Fruit fly (Drosophila melanogaster): ENCODE data around the gene pira.

Gene pira

DNA sequence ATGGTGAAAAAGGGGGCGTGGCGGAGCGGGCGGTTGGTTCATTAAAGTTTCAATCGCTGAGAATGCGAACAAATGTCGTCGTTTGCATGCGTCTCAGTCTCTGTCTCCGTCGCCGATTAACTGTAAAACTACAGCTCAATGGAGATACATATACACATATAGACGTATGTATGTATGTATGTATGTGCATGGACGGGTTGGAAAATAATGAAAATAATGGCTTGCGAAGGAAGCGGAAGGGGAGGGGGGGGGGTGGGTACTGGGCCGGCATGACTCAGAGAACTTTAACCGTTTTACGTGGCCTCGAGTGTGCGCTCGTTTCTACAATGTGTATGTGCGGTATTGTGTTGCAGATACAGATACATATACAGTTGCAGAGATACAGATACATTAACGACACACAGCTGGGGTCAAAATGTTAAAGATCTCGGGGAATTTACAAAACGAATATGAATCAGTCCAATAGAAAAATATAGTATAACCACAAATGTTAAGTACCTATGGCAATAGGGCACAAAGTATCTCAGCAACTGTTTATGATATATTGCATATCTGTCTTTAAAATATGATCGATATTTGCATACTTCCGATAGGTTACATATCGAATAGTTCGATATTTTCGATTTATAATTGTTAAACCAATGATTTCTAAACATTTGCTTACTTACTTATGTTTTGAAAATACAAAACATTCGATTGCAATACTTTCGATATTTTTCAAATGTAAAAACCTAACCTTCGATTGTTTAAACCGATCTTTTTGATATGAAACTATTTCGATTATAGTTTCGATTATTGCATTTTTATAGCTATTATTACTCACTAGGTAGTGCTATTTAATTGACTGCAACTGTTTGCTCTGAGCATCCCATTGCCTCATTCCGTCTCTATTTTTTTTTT lies 38.9 kb downstream of the pira start (continued):
- peak; percentile 47 for TF ChIP-seq CG6276 (GFP tag; optimal IDR thresholded peaks at IDR 0.05)
- no peak for TF ChIP-seq Ets21C (GFP tag; optimal IDR thresholded peaks at IDR 0.05)
- peak; percentile 16 for TF ChIP-seq CG10669 (GFP tag; optimal IDR thresholded peaks at IDR 0.05)
- no peak for TF ChIP-seq CG11294 (GFP tag; IDR thresholded peaks at IDR 0.05)
- TF ChIP-seq cyc (GFP tag; optimal IDR thresholded peaks at IDR 0.05): peak; percentile 22
- peak; percentile 30 for TF ChIP-seq CG3032 (tag; optimal IDR thresholded peaks at IDR 0.05)
- peak; percentile 19 for TF ChIP-seq Sox15 (GFP tag; optimal IDR thresholded peaks at IDR 0.05)
- TF ChIP-seq CG4318 (GFP tag; optimal IDR thresholded peaks at IDR 0.05): peak; percentile 50
- no peak for TF ChIP-seq Blimp-1 (GFP tag; optimal IDR thresholded peaks at IDR 0.05)
- 0 out of 2 replicates have a peak, but pooled peaks have one; percentile 21 for TF ChIP-seq CG15336 (GFP tag; IDR thresholded peaks at IDR 0.05)
- TF ChIP-seq lz (GFP tag; optimal IDR thresholded peaks at IDR 0.05): peak; percentile 28
- TF ChIP-seq CG32006 (GFP tag; optimal IDR thresholded peaks at IDR 0.05): peak; percentile 74
- TF ChIP-seq CG8632 (GFP tag; optimal IDR thresholded peaks at IDR 0.05): peak; percentile 42
- TF ChIP-seq esn (GFP tag; optimal IDR thresholded peaks at IDR 0.05): peak; percentile 32
- peak; percentile 27 for TF ChIP-seq CG3919 (GFP tag; optimal IDR thresholded peaks at IDR 0.05)
- no peak for TF ChIP-seq fkh (GFP tag; optimal IDR thresholded peaks at IDR 0.05)
- peak; percentile 33 for TF ChIP-seq CG6792 (GFP tag; optimal IDR thresholded peaks at IDR 0.05)
- peak; percentile 60; the same call in 1 of the 3 replicates for TF ChIP-seq CG6163 (GFP tag; IDR thresholded peaks at IDR 0.05)
- TF ChIP-seq CG6854 (GFP tag; optimal IDR thresholded peaks at IDR 0.05): no peak
- no peak for TF ChIP-seq CG31627 (GFP tag; optimal IDR thresholded peaks at IDR 0.05)

DNA sequence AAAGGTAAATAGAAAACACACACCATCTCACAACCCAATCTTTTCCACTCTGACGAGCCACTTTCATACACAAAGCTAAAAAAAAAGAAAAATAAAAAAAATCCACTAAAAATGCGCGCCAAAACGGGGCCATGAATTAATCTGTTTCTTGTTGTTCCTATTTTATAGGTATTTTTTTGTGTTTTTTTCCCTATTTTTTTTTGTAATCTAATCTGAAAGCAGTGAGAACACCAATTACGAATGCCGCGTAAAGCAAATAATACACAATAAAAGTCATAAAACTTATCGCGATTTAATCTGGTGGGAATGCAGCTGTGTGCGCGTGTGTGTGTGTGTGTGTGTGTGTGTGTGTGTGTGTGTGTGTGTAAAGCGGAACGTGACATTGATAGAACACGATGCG lies 40.1 kb downstream of the pira start:
- TF ChIP-seq Sox14 (GFP tag; optimal IDR thresholded peaks at IDR 0.05) (peak; percentile 9), CG10669 (GFP tag; optimal IDR thresholded peaks at IDR 0.05) (no peak), Smox (GFP tag; optimal IDR thresholded peaks at IDR 0.05) (no peak), CG8119 (GFP tag; IDR thresholded peaks at IDR 0.05) (peak; percentile 42; the same call in 2 of the 3 replicates), Eip93F (GFP tag; optimal IDR thresholded peaks at IDR 0.05) (peak; percentile 24), fkh (GFP tag; optimal IDR thresholded peaks at IDR 0.05) (peak; percentile 83), topi (GFP tag; optimal IDR thresholded peaks at IDR 0.05) (no peak), eg (GFP tag; IDR thresholded peaks at IDR 0.05) (peak; percentile 53; the same call in 1 of the 3 replicates), CG31627 (GFP tag; optimal IDR thresholded peaks at IDR 0.05) (no peak), vri (GFP tag; optimal IDR thresholded peaks at IDR 0.05) (peak; percentile 70), CG6276 (GFP tag; optimal IDR thresholded peaks at IDR 0.05) (peak; percentile 29), pdm3 (GFP tag; optimal IDR thresholded peaks at IDR 0.05) (no peak), Eip78C (GFP tag) (peak; percentile 49), CG7368 (GFP tag; optimal IDR thresholded peaks at IDR 0.05) (no peak), CG6163 (GFP tag; IDR thresholded peaks at IDR 0.05) (peak; percentile 64), CG16779 (tag; optimal IDR thresholded peaks at IDR 0.05) (peak; percentile 19)

DNA sequence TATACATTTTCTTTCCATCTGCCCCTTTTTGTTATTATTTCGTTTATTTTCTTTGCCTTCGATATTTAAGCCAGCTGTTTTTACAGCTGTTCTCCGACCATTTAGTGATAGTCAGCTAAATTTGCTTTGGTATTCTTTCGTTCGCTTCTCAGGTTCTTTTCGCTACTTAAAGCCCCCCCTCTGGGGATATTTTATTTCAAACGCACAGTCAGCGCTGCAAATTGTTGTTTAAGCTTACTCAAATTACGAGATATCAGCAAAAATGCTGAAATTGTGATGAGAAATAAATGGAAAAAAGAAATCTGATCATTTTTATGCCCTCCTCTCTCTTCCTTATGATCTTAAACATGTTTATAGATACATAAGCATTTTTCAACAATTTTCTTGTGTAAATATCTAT lies 41.4 kb downstream of the pira start:
- no peak for TF ChIP-seq esn (GFP tag; optimal IDR thresholded peaks at IDR 0.05)
- no peak for TF ChIP-seq cyc (GFP tag; optimal IDR thresholded peaks at IDR 0.05)
- TF ChIP-seq CG1621 (tag; optimal IDR thresholded peaks at IDR 0.05): no peak
- no peak for TF ChIP-seq pdm3 (GFP tag; optimal IDR thresholded peaks at IDR 0.05)
- TF ChIP-seq CG6792 (GFP tag; optimal IDR thresholded peaks at IDR 0.05): no peak
- no peak for TF ChIP-seq CG6808 (GFP tag; optimal IDR thresholded peaks at IDR 0.05)
- no peak for TF ChIP-seq fkh (GFP tag; optimal IDR thresholded peaks at IDR 0.05)
- no peak for TF ChIP-seq Hr39 (GFP tag; optimal IDR thresholded peaks at IDR 0.05)
- no peak for TF ChIP-seq salr (GFP tag; optimal IDR thresholded peaks at IDR 0.05)
- TF ChIP-seq dsx (GFP tag; optimal IDR thresholded peaks at IDR 0.05; ENCODE audit: poor library complexity, severe bottlenecking): no peak
- TF ChIP-seq spab (GFP tag; optimal IDR thresholded peaks at IDR 0.05): no peak
- TF ChIP-seq acj6 (GFP tag; optimal IDR thresholded peaks at IDR 0.05): no peak
- TF ChIP-seq CG9139 (GFP tag; optimal IDR thresholded peaks at IDR 0.05): no peak
- no peak for TF ChIP-seq Sox102F (GFP tag; optimal IDR thresholded peaks at IDR 0.05)
- no peak for TF ChIP-seq CG10669 (GFP tag; optimal IDR thresholded peaks at IDR 0.05)
- no peak for TF ChIP-seq CG8319 (GFP tag; optimal IDR thresholded peaks at IDR 0.05)
- no peak for TF ChIP-seq CG10631 (GFP tag; optimal IDR thresholded peaks at IDR 0.05)
- no peak for TF ChIP-seq net (GFP tag; optimal IDR thresholded peaks at IDR 0.05)
- no peak for TF ChIP-seq CG11902 (GFP tag; optimal IDR thresholded peaks at IDR 0.05)
- no peak for TF ChIP-seq CG11294 (GFP tag; IDR thresholded peaks at IDR 0.05)

Data from whole organism, prepupa.